Worm (Caenorhabditis elegans): ENCODE results near the gene W02D7.5.
"Not testable (repeated sequence)": the region's sequence is repeated elsewhere in the genome, so short reads cannot be mapped to it uniquely, and the experiment has no call there.

Gene W02D7.5

ce11 chrV:8299191-8299854 is at the start of gene W02D7.5:
Gene W02D7.5, minus strand, starts transcription at chrV:8299241.
- TF ChIP-seq him-1 (tag; optimal IDR thresholded peaks at IDR 0.05) (no peak), dao-5 (tag; optimal IDR thresholded peaks at IDR 0.05) (no peak), W03F9.2 (tag; optimal IDR thresholded peaks at IDR 0.05) (no peak)

ce11 chrV:8345436-8345835 is 46.4 kb upstream of the W02D7.5 start, which contains the start of gene C08D8.1:
Gene C08D8.1, plus strand, starts transcription at chrV:8345759.
- TF ChIP-seq him-1 (tag; optimal IDR thresholded peaks at IDR 0.05) (no peak), dao-5 (tag; optimal IDR thresholded peaks at IDR 0.05) (no peak), W03F9.2 (tag; optimal IDR thresholded peaks at IDR 0.05) (no peak)

- TF ChIP-seq W03F9.2 (tag; optimal IDR thresholded peaks at IDR 0.05) = no peak
- no peak for TF ChIP-seq dao-5 (tag; optimal IDR thresholded peaks at IDR 0.05)
Observed at ce11 chrV:8342416-8342815, 43.4 kb upstream of the W02D7.5 start.

DNA sequence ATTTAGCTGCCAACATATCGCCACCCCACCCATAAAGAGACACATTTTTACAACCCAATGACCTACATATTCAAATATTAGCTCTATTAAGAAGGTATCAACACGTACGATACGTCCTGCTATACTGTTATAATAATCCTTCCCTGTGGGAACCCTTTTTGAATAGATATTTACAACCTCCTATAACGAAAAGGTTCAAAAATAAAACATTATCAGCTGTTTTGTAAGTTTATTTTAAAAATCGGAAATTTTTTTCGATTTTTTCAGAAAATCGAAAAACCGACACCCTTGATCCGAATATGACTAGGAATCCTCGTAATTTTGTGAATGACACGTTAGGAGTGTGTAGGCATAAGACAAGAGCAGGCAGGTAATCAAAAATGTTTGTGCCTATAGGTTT is 41.9 kb upstream of the W02D7.5 start, which contains the start of gene C08D8.7:
Gene C08D8.7 (plus strand): TSS at position 301 of the 400 bp plus-strand sequence.
- TF ChIP-seq him-1, W03F9.2, dao-5 (tag; optimal IDR thresholded peaks at IDR 0.05): not testable (repeated sequence)

DNA sequence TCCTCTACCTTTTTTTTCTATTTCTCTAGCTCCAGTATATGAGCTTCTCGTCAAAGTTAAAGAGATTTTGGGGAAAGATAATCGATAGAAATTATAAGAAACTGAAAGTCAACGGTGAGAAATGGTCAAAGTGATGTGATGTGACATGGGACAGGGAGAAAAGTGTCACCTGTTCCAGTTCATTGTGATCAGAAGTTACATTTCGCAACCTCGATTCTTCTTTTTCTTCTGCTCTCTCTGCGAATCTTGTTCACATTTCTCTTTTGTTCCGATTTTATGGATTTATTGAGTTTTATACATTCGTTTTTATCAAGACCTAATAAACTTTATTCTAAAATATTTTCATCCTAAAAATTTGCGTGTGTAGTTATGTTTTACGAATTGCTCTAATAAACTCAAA is 36.6 kb upstream of the W02D7.5 start:
- TF ChIP-seq dao-5 (tag; optimal IDR thresholded peaks at IDR 0.05) (no peak), W03F9.2 (tag; optimal IDR thresholded peaks at IDR 0.05) (no peak), him-1 (tag; optimal IDR thresholded peaks at IDR 0.05) (no peak)

- no peak for TF ChIP-seq W03F9.2 (tag; optimal IDR thresholded peaks at IDR 0.05)
- no peak for TF ChIP-seq him-1 (tag; optimal IDR thresholded peaks at IDR 0.05)
- TF ChIP-seq dao-5 (tag; optimal IDR thresholded peaks at IDR 0.05) = no peak
Observed at ce11 chrV:8334360-8334759, 35.3 kb upstream of the W02D7.5 start, which contains the start of gene tmd-2. Gene tmd-2, plus strand, starts transcription at chrV:8334660.

DNA sequence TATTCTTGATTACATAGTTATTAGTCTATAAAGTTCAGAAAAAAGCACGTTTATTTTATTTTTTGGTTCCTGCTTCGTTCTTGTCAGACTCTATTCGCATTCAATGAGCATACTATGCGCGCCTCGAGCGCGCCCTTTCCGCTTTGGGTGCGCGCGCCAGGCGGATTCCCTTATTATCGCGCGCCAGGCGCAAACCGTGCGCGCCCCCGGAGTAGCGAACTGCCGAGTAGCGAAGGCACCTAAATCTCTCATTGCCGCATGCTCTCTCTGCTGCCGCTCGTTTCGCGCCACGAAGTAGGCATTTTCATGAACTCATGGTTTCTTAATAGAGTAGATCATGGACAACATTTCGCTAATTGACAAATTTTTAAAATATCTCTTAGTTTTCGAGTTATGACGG is 28.0 kb upstream of the W02D7.5 start:
- TF ChIP-seq W03F9.2 (tag; optimal IDR thresholded peaks at IDR 0.05) = no peak
- no peak for TF ChIP-seq dao-5 (tag; optimal IDR thresholded peaks at IDR 0.05)
- TF ChIP-seq him-1 (tag; optimal IDR thresholded peaks at IDR 0.05) = no peak

DNA sequence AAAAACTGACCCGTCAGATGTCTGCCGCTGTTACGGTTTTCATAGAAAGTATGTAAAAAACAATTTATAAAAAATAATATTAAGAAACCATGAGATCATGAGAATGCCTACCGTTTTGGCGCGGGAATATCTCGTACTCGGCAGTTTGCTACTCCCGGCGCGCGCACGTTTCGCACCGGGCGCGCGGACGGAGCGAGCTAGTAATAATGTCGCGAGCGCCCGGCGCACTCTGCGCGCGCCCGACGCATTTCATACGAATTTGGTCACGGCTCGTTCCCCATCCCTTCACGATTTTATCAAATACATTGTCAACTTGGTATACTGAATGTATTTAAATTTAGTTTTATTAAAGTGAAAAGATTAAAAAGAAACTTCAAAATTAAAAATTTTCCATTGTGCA is 26.9 kb upstream of the W02D7.5 start:
- TF ChIP-seq W03F9.2 (tag; optimal IDR thresholded peaks at IDR 0.05) = no peak
- no peak for TF ChIP-seq dao-5 (tag; optimal IDR thresholded peaks at IDR 0.05)
- no peak for TF ChIP-seq him-1 (tag; optimal IDR thresholded peaks at IDR 0.05)

ce11 chrV:8323545-8323944 is 24.5 kb upstream of the W02D7.5 start:
- TF ChIP-seq dao-5 (tag; optimal IDR thresholded peaks at IDR 0.05) (no peak), him-1 (tag; optimal IDR thresholded peaks at IDR 0.05) (no peak), W03F9.2 (tag; optimal IDR thresholded peaks at IDR 0.05) (no peak)

DNA sequence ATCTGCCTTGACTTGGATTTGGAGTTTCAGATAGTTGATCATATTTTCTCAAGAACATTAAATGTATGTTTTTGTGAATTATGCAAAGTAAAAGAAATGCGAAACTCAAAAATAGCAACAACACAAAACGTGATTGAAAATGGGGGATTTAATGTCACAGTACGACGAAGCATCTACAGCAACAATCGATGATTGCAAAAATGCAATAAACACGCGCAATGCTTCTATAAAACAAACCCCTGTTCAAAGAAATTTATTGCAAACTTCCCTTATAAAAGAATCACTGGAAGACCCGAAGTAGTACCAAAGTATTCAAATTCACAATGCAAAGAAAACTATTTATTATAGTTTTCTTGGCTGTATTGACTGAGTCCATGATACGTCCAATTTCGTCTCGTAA is 19.1 kb upstream of the W02D7.5 start, which contains the start of gene clec-219:
Gene clec-219 (plus strand): TSS at position 301 of the 400 bp plus-strand sequence.
- TF ChIP-seq dao-5 (tag; optimal IDR thresholded peaks at IDR 0.05) = no peak
- no peak for TF ChIP-seq him-1 (tag; optimal IDR thresholded peaks at IDR 0.05)
- no peak for TF ChIP-seq W03F9.2 (tag; optimal IDR thresholded peaks at IDR 0.05)

- no peak for TF ChIP-seq him-1 (tag; optimal IDR thresholded peaks at IDR 0.05)
- TF ChIP-seq dao-5 (tag; optimal IDR thresholded peaks at IDR 0.05) = no peak
- no peak for TF ChIP-seq W03F9.2 (tag; optimal IDR thresholded peaks at IDR 0.05)
Observed at ce11 chrV:8311210-8311609, 12.2 kb upstream of the W02D7.5 start, which contains the start of gene W02D7.12. Gene W02D7.12, plus strand, starts transcription at chrV:8311510.

ce11 chrV:8307681-8308080 is 8.6 kb upstream of the W02D7.5 start, which contains the start of gene clec-218:
Gene clec-218, plus strand, starts transcription at chrV:8307942.
- TF ChIP-seq W03F9.2 (tag; optimal IDR thresholded peaks at IDR 0.05) (no peak), dao-5 (tag; optimal IDR thresholded peaks at IDR 0.05) (no peak), him-1 (tag; optimal IDR thresholded peaks at IDR 0.05) (no peak)

DNA sequence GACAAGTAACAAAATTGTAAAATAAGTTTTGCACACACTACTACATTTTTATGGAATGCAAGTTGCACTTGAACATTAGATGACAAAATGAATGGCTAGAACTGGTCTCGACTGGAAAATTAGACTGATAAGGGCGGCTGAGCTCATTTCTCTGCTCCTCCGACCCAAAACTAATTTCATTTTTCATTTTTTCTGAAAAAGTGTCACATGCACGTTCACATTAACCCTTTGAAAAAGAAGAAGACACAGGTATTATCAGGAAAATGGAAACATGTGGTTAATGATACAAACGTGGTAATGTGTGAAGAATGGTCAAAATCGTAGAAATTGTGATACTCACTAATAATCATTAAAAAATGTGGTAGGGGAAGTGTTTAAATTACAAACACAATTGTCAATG is 8.0 kb upstream of the W02D7.5 start:
- no peak for TF ChIP-seq dao-5 (tag; optimal IDR thresholded peaks at IDR 0.05)
- TF ChIP-seq W03F9.2 (tag; optimal IDR thresholded peaks at IDR 0.05) = no peak
- TF ChIP-seq him-1 (tag; optimal IDR thresholded peaks at IDR 0.05) = no peak

DNA sequence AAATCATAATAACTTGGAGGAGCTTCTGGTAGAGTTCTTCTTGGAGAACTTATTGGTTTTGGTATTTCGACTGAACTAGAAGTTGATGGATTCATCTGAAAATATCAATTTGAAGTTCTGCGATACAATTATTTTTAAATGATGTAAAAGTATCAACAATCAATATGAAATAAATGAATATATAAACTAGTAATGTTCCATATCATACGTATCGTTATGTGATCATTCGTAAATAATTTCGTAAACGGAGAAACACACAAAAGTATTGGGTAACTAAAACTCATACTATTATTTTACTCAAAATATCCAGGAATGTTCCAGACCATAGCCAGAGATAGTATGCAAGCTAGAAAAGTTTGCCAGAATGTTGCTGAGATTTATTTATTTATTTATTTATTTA is 7.3 kb upstream of the W02D7.5 start, which contains the start of gene W02D7.8:
Gene W02D7.8 (minus strand): TSS at position 101 of the 400 bp plus-strand sequence.
- TF ChIP-seq dao-5 (tag; optimal IDR thresholded peaks at IDR 0.05) = no peak
- TF ChIP-seq W03F9.2 (tag; optimal IDR thresholded peaks at IDR 0.05) = no peak
- TF ChIP-seq him-1 (tag; optimal IDR thresholded peaks at IDR 0.05) = no peak

- TF ChIP-seq him-1 (tag; optimal IDR thresholded peaks at IDR 0.05) (no peak), W03F9.2 (tag; optimal IDR thresholded peaks at IDR 0.05) (no peak), dao-5 (tag; optimal IDR thresholded peaks at IDR 0.05) (no peak)
Observed at ce11 chrV:8305940-8306339, 6.9 kb upstream of the W02D7.5 start.

Data from whole organism, L4/young adult.